Worm (Caenorhabditis elegans): ENCODE data around the gene pkc-2.

- TF ChIP-seq nhr-237 (tag; optimal IDR thresholded peaks at IDR 0.05) (no peak), mdl-1 (tag; optimal IDR thresholded peaks at IDR 0.05) (no peak), pha-4 (tag; optimal IDR thresholded peaks at IDR 0.05) (no peak)
Observed at ce11 chrX:9388686-9389085, 24.1 kb downstream of the pkc-2 start.

Data from whole organism, L3 larva.